Fruit fly (Drosophila melanogaster) whole organism, embryonic: ENCODE measurements around the gene Mtpalpha.

ENCODE experiments used
- CG10321 ChIP-seq: fragments of 200-800 bp; sonication (Bioruptor generic); IDR thresholded peaks from 2 replicates; pipeline ENCODE4 v1.3.6; 2022; ENCODE audit warnings: missing biosample characterization, missing genetic modification characterization
- CG11504 ChIP-seq: fragments of 200-800 bp; sonication (Bioruptor generic); optimal IDR thresholded peaks from 3 replicates; lab custom pipeline; 2019; ENCODE audit warnings: missing biosample characterization, mild to moderate bottlenecking, missing genetic modification characterization, moderate library complexity
- CG14965 ChIP-seq: fragments of 200-800 bp; sonication (Bioruptor generic); optimal IDR thresholded peaks from 2 replicates; lab custom pipeline; 2016; ENCODE audit warnings: missing biosample characterization, missing genetic modification characterization, borderline replicate concordance
- CG15696 ChIP-seq: fragments of 200-800 bp; sonication (Bioruptor generic); optimal IDR thresholded peaks from 2 replicates; lab custom pipeline; 2019; ENCODE audit warnings: missing biosample characterization, mild to moderate bottlenecking, missing genetic modification characterization, moderate library complexity
- CG16815 ChIP-seq: fragments of 200-800 bp; sonication (Bioruptor generic); optimal IDR thresholded peaks from 3 replicates; lab custom pipeline; 2017; ENCODE audit warnings: missing biosample characterization, mild to moderate bottlenecking, missing genetic modification characterization
- CG17385 ChIP-seq: fragments of 200-800 bp; sonication (Bioruptor generic); optimal IDR thresholded peaks from 3 replicates; lab custom pipeline; 2018; ENCODE audit warnings: missing biosample characterization, mild to moderate bottlenecking, missing genetic modification characterization
- CG1792 ChIP-seq: fragments of 200-800 bp; sonication (Bioruptor generic); optimal IDR thresholded peaks from 2 replicates; lab custom pipeline; 2016; ENCODE audit warnings: missing biosample characterization, missing genetic modification characterization
- CG2116 ChIP-seq: fragments of 200-800 bp; sonication (Bioruptor generic); optimal IDR thresholded peaks from 3 replicates; lab custom pipeline; 2018; ENCODE audit warnings: missing biosample characterization, mild to moderate bottlenecking, missing genetic modification characterization
- CG3847 ChIP-seq: fragments of 200-800 bp; sonication (Bioruptor generic); IDR thresholded peaks from 2 replicates; pipeline ENCODE4 v1.3.6; 2022; ENCODE audit warnings: missing biosample characterization, missing genetic modification characterization
- CG4328 ChIP-seq: fragments of 200-800 bp; sonication (Bioruptor generic); optimal IDR thresholded peaks from 3 replicates; lab custom pipeline; 2017; ENCODE audit warnings: missing biosample characterization, missing genetic modification reagents, missing genetic modification characterization
- CG4404 ChIP-seq: fragments of 200-800 bp; sonication (Bioruptor generic); IDR thresholded peaks from 2 replicates; pipeline ENCODE4 v1.3.6; 2022; ENCODE audit warnings: missing biosample characterization, missing genetic modification characterization
- CG5245 ChIP-seq: fragments of 200-800 bp; sonication (Bioruptor generic); optimal IDR thresholded peaks from 3 replicates; lab custom pipeline; 2016; ENCODE audit warnings: missing biosample characterization, missing genetic modification characterization
- CG6689 ChIP-seq: fragments of 200-800 bp; sonication (Bioruptor generic); IDR thresholded peaks from 2 replicates; pipeline ENCODE4 v1.3.6; 2022; ENCODE audit warnings: missing biosample characterization, missing genetic modification characterization
- CG7556 ChIP-seq: fragments of 200-800 bp; sonication (Bioruptor generic); optimal IDR thresholded peaks from 2 replicates; lab custom pipeline; 2017; ENCODE audit warnings: missing biosample characterization, mild to moderate bottlenecking, missing genetic modification characterization
- CG7839 ChIP-seq: fragments of 200-800 bp; sonication (Bioruptor generic); optimal IDR thresholded peaks from 3 replicates; lab custom pipeline; 2018; ENCODE audit warnings: missing biosample characterization, mild to moderate bottlenecking, missing genetic modification characterization, moderate library complexity
- CG8388 ChIP-seq: fragments of 200-800 bp; sonication (Bioruptor generic); optimal IDR thresholded peaks from 2 replicates; lab custom pipeline; 2019; ENCODE audit warnings: missing biosample characterization, mild to moderate bottlenecking, missing genetic modification characterization, moderate library complexity
- CG8924 ChIP-seq: fragments of 200-800 bp; optimal IDR thresholded peaks from 3 replicates; lab custom pipeline; 2019; ENCODE audit warnings: missing biosample characterization, mild to moderate bottlenecking, missing genetic modification characterization, moderate library complexity
- CG9609 ChIP-seq: fragments of 200-800 bp; sonication (Bioruptor generic); optimal IDR thresholded peaks from 3 replicates; lab custom pipeline; 2016; ENCODE audit warnings: missing biosample characterization, missing genetic modification characterization
- D19A ChIP-seq: fragments of 200-800 bp; optimal IDR thresholded peaks from 3 replicates; lab custom pipeline; 2019; ENCODE audit warnings: missing biosample characterization, mild to moderate bottlenecking, missing genetic modification characterization, moderate library complexity
- D19B ChIP-seq: fragments of 200-800 bp; sonication (Bioruptor generic); optimal IDR thresholded peaks from 2 replicates; lab custom pipeline; 2017; ENCODE audit warnings: missing biosample characterization, mild to moderate bottlenecking, missing genetic modification characterization
- Deaf1 ChIP-seq: fragments of 200-800 bp; optimal IDR thresholded peaks from 3 replicates; lab custom pipeline; 2019; ENCODE audit warnings: missing biosample characterization, mild to moderate bottlenecking, missing genetic modification characterization, moderate library complexity
- Doc2 ChIP-seq: fragments of 200-800 bp; sonication (Bioruptor generic); IDR thresholded peaks from 2 replicates; pipeline ENCODE4 v1.3.6; 2022; ENCODE audit warnings: missing biosample characterization, missing genetic modification characterization
- Dp ChIP-seq: fragments of 200-800 bp; sonication (Bioruptor generic); optimal IDR thresholded peaks from 2 replicates; lab custom pipeline; 2018; ENCODE audit warnings: missing biosample characterization, mild to moderate bottlenecking, missing genetic modification characterization, moderate library complexity
- E2f1 ChIP-seq: fragments of 200-800 bp; sonication (Bioruptor generic); IDR thresholded peaks from 2 replicates; pipeline ENCODE4 v1.3.6; 2022; ENCODE audit warnings: missing biosample characterization, missing genetic modification characterization
- Gug ChIP-seq: fragments of 200-800 bp; sonication (Bioruptor generic); IDR thresholded peaks from 4 replicates; pipeline ENCODE4 v1.3.6; 2022; ENCODE audit warnings: missing biosample characterization, missing genetic modification characterization
- Hr3 ChIP-seq: fragments of 200-800 bp; sonication (Bioruptor generic); optimal IDR thresholded peaks from 3 replicates; lab custom pipeline; 2016; ENCODE audit warnings: missing biosample characterization, missing genetic modification characterization
- Max ChIP-seq: fragments of 200-800 bp; sonication (Bioruptor generic); optimal IDR thresholded peaks from 2 replicates; lab custom pipeline; 2016; ENCODE audit warnings: missing biosample characterization, mild to moderate bottlenecking, missing genetic modification characterization
- Meics ChIP-seq: fragments of 200-800 bp; sonication (Bioruptor generic); optimal IDR thresholded peaks from 2 replicates; lab custom pipeline; 2017; ENCODE audit warnings: missing biosample characterization, mild to moderate bottlenecking, missing genetic modification characterization
- Scr ChIP-seq: fragments of 200-800 bp; sonication (Bioruptor generic); IDR thresholded peaks from 2 replicates; pipeline ENCODE4 v1.3.6; 2022; ENCODE audit warnings: missing biosample characterization, missing genetic modification characterization; ENCODE audit not compliant: partially characterized antibody
- Sox100B ChIP-seq: fragments of 200-800 bp; sonication (Bioruptor generic); optimal IDR thresholded peaks from 3 replicates; lab custom pipeline; 2018; ENCODE audit warnings: missing biosample characterization, mild to moderate bottlenecking, missing genetic modification characterization
- Ssrp ChIP-seq: fragments of 200-800 bp; sonication (Bioruptor generic); optimal IDR thresholded peaks from 2 replicates; lab custom pipeline; 2018; ENCODE audit warnings: missing biosample characterization, mild to moderate bottlenecking, missing genetic modification characterization, moderate library complexity
- amos ChIP-seq: fragments of 200-800 bp; sonication (Bioruptor generic); IDR thresholded peaks from 2 replicates; pipeline ENCODE4 v1.3.6; 2022; ENCODE audit warnings: missing biosample characterization, missing genetic modification characterization; ENCODE audit not compliant: partially characterized antibody
- crc ChIP-seq: fragments of 200-800 bp; sonication (Bioruptor generic); optimal IDR thresholded peaks from 2 replicates; lab custom pipeline; 2016; ENCODE audit warnings: missing biosample characterization, missing genetic modification characterization
- dmrt99B ChIP-seq: fragments of 200-800 bp; sonication (Bioruptor generic); optimal IDR thresholded peaks from 2 replicates; lab custom pipeline; 2018; ENCODE audit warnings: missing biosample characterization, mild to moderate bottlenecking, missing genetic modification characterization, moderate library complexity
- esg ChIP-seq: fragments of 200-800 bp; sonication (Bioruptor generic); conservative IDR thresholded peaks from 2 replicates; pipeline ENCODE4 v1.3.6; 2022; ENCODE audit warnings: missing biosample characterization, missing genetic modification characterization
- ind ChIP-seq: fragments of 200-800 bp; sonication (Bioruptor generic); optimal IDR thresholded peaks from 3 replicates; lab custom pipeline; 2016; ENCODE audit warnings: missing biosample characterization, missing genetic modification characterization
- klu ChIP-seq: fragments of 200-800 bp; sonication (Bioruptor generic); IDR thresholded peaks from 2 replicates; pipeline ENCODE4 v1.3.6; 2022; ENCODE audit warnings: missing biosample characterization, missing genetic modification characterization
- lilli ChIP-seq: fragments of 200-800 bp; sonication (Bioruptor generic); optimal IDR thresholded peaks from 3 replicates; lab custom pipeline; 2016; ENCODE audit warnings: missing biosample characterization, missing genetic modification characterization
- lmd ChIP-seq: fragments of 200-800 bp; sonication (Bioruptor generic); IDR thresholded peaks from 2 replicates; pipeline ENCODE4 v1.3.6; 2022; ENCODE audit warnings: missing biosample characterization, missing genetic modification characterization
- odd ChIP-seq: fragments of 200-800 bp; sonication (Bioruptor generic); optimal IDR thresholded peaks from 2 replicates; lab custom pipeline; 2017; ENCODE audit warnings: missing biosample characterization, mild to moderate bottlenecking, missing genetic modification characterization
- org-1 ChIP-seq: fragments of 200-800 bp; sonication (Bioruptor generic); optimal IDR thresholded peaks from 2 replicates; lab custom pipeline; 2017; ENCODE audit warnings: missing biosample characterization, missing genetic modification characterization
- phol ChIP-seq: fragments of 200-800 bp; sonication (Bioruptor generic); optimal IDR thresholded peaks from 3 replicates; lab custom pipeline; 2018; ENCODE audit warnings: missing biosample characterization, mild to moderate bottlenecking, missing genetic modification characterization, moderate library complexity
- pros ChIP-seq: fragments of 200-800 bp; sonication (Bioruptor generic); optimal IDR thresholded peaks from 3 replicates; lab custom pipeline; 2019; ENCODE audit warnings: missing biosample characterization, mild to moderate bottlenecking, missing genetic modification characterization, moderate library complexity
- sens ChIP-seq: fragments of 200-800 bp; sonication (Bioruptor generic); peaks from one replicate; lab custom pipeline; 2016; ENCODE audit warnings: missing biosample characterization, missing genetic modification characterization
- slbo ChIP-seq: fragments of 200-800 bp; sonication (Bioruptor generic); IDR thresholded peaks from 2 replicates; pipeline ENCODE4 v1.3.6; 2022; ENCODE audit warnings: missing biosample characterization, missing genetic modification characterization
- stc ChIP-seq: fragments of 200-800 bp; sonication (Bioruptor generic); IDR thresholded peaks from 2 replicates; pipeline ENCODE4 v1.3.6; 2022; ENCODE audit warnings: missing biosample characterization, missing genetic modification characterization
- tgo ChIP-seq: fragments of 200-800 bp; sonication (Bioruptor generic); IDR thresholded peaks from 3 replicates; pipeline ENCODE4 v1.3.6; 2022; ENCODE audit warnings: missing biosample characterization, missing genetic modification characterization
- tna ChIP-seq: fragments of 200-800 bp; sonication (Bioruptor generic); IDR thresholded peaks from 2 replicates; pipeline ENCODE4 v1.3.6; 2022; ENCODE audit warnings: missing biosample characterization, missing genetic modification characterization; ENCODE audit not compliant: partially characterized antibody
- twi ChIP-seq: fragments of 200-800 bp; optimal IDR thresholded peaks from 2 replicates; lab custom pipeline; 2019; ENCODE audit warnings: missing biosample characterization, mild to moderate bottlenecking, missing genetic modification characterization, moderate library complexity
- vvl ChIP-seq: fragments of 200-800 bp; sonication (Bioruptor generic); IDR thresholded peaks from 2 replicates; pipeline ENCODE4 v1.3.6; 2022; ENCODE audit warnings: missing biosample characterization, missing genetic modification characterization
- wdn ChIP-seq: fragments of 200-800 bp; sonication (Bioruptor generic); IDR thresholded peaks from 2 replicates; pipeline ENCODE4 v1.3.6; 2022; ENCODE audit warnings: missing biosample characterization, missing genetic modification characterization

Gene Mtpalpha

dm6 chr2L:9564527-9564926 is 12.0 kb downstream of the Mtpalpha start:
- peak; percentile 37 for TF ChIP-seq lilli (GFP tag; lab: Kevin White, UChicago)
- TF ChIP-seq CG4404 (GFP tag; lab: Robert Waterston, UW) = no peak
- no peak for TF ChIP-seq Doc2 (GFP tag; lab: Robert Waterston, UW)
- no peak for TF ChIP-seq pros (GFP tag; lab: Kevin White, UChicago)
- TF ChIP-seq org-1 (GFP tag; lab: Kevin White, UChicago) = no peak
- peak; percentile 37 for TF ChIP-seq Sox100B (GFP tag; lab: Kevin White, UChicago)
- TF ChIP-seq tgo (GFP tag; lab: Robert Waterston, UW) = peak; percentile 48; the same call in 2 of the 3 replicates
- peak; percentile 74 for TF ChIP-seq dmrt99B
- TF ChIP-seq CG5245 (GFP tag; lab: Kevin White, UChicago) = no peak
- TF ChIP-seq odd (GFP tag; lab: Kevin White, UChicago) = no peak
- no peak for TF ChIP-seq crc
- TF ChIP-seq CG2116 = no peak
- 0 out of 4 replicates have a peak, but pooled peaks have one; percentile 15 for TF ChIP-seq Gug (GFP tag; lab: Robert Waterston, UW)
- TF ChIP-seq klu (GFP tag; lab: Robert Waterston, UW) = peak; percentile 10; the same call in 1 of the 2 replicates
- peak; percentile 51 for TF ChIP-seq Ssrp
- TF ChIP-seq CG6689 (GFP tag; lab: Robert Waterston, UW) = 0 out of 2 replicates have a peak, but pooled peaks have one; percentile 11
- TF ChIP-seq Max = no peak
- TF ChIP-seq twi (tag; lab: Kevin White, UChicago) = no peak
- TF ChIP-seq CG15696 (tag; lab: Kevin White, UChicago) = no peak
- peak; percentile 73 for TF ChIP-seq CG11504 (tag; lab: Kevin White, UChicago)
- TF ChIP-seq E2f1 (GFP tag; lab: Robert Waterston, UW) = no peak; the same call in 1 of the 2 replicates
- no peak for TF ChIP-seq stc
- TF ChIP-seq tna (GFP tag; lab: Robert Waterston, UW) = no peak
- peak; percentile 58 for TF ChIP-seq CG7556 (GFP tag; lab: Kevin White, UChicago)
- peak; percentile 72 for TF ChIP-seq sens (GFP tag; lab: Kevin White, UChicago)
- peak; percentile 59 for TF ChIP-seq lmd (GFP tag; lab: Robert Waterston, UW)
- TF ChIP-seq Deaf1 = peak; percentile 18
- TF ChIP-seq phol (tag; lab: Kevin White, UChicago) = peak; percentile 59
- TF ChIP-seq esg (GFP tag; lab: Robert Waterston, UW) = 0 out of 2 replicates have a peak, but pooled peaks have one; percentile 24
- peak; percentile 18 for TF ChIP-seq CG16815 (GFP tag; lab: Kevin White, UChicago)
- 0 out of 2 replicates have a peak, but pooled peaks have one; percentile 18 for TF ChIP-seq wdn
- no peak for TF ChIP-seq CG14965 (GFP tag; lab: Kevin White, UChicago)
- no peak for TF ChIP-seq CG1792 (GFP tag; lab: Kevin White, UChicago)
- TF ChIP-seq CG8388 (GFP tag; lab: Kevin White, UChicago) = peak; percentile 36
- TF ChIP-seq CG3847 = 0 out of 2 replicates have a peak, but pooled peaks have one; percentile 18
- TF ChIP-seq Hr3 (GFP tag; lab: Kevin White, UChicago) = peak; percentile 30
- no peak for TF ChIP-seq Dp (GFP tag; lab: Kevin White, UChicago)
- peak; percentile 35; the same call in 1 of the 2 replicates for TF ChIP-seq slbo (GFP tag; lab: Robert Waterston, UW)
- no peak for TF ChIP-seq CG10321 (GFP tag; lab: Robert Waterston, UW)
- peak; percentile 71 for TF ChIP-seq CG7839 (tag; lab: Kevin White, UChicago)
- TF ChIP-seq CG9609 = no peak
- TF ChIP-seq amos (GFP tag; lab: Robert Waterston, UW) = no peak
- TF ChIP-seq CG17385 (GFP tag; lab: Kevin White, UChicago) = peak; percentile 40
- TF ChIP-seq vvl (GFP tag; lab: Robert Waterston, UW) = peak; percentile 36; the same call in 1 of the 2 replicates
- peak; percentile 40 for TF ChIP-seq D19A
- TF ChIP-seq Scr (GFP tag; lab: Robert Waterston, UW) = no peak
- TF ChIP-seq CG4328 (GFP tag; lab: Kevin White, UChicago) = peak; percentile 10
- TF ChIP-seq CG8924 (tag; lab: Kevin White, UChicago) = peak; percentile 51
- peak; percentile 51 for TF ChIP-seq Meics (GFP tag; lab: Kevin White, UChicago)
- TF ChIP-seq ind (GFP tag; lab: Kevin White, UChicago) = peak; percentile 36
- TF ChIP-seq D19B (GFP tag; lab: Kevin White, UChicago) = no peak
